Worm (Caenorhabditis elegans) whole organism, midembryonic: Measurements from ENCODE around the gene usp-33.

Experiments
- T22C8.4 ChIP-seq: fragments of 200-800 bp; sonication (Bioruptor generic); IDR thresholded peaks from 2 replicates; pipeline ENCODE4 v1.3.6; 2022; ENCODE audit warnings: missing genetic modification characterization, missing compliant biosample characterization
- cog-1 ChIP-seq: sonication (generic microtip); optimal IDR thresholded peaks from 2 replicates; lab custom pipeline; 2016; ENCODE audit warnings: missing genetic modification characterization, missing compliant biosample characterization
- flt-1 ChIP-seq: fragments of 200-800 bp; sonication (Bioruptor generic); IDR thresholded peaks from 2 replicates; pipeline ENCODE4 v1.3.6; 2022; ENCODE audit warnings: missing genetic modification characterization, missing compliant biosample characterization
- klf-2 ChIP-seq: fragments of 200-800 bp; sonication (Bioruptor generic); conservative IDR thresholded peaks from 2 replicates; pipeline ENCODE4 v1.3.6; 2022; ENCODE audit warnings: missing genetic modification reagents, missing genetic modification characterization, missing compliant biosample characterization
- med-1 ChIP-seq: sonication (generic microtip); optimal IDR thresholded peaks from 2 replicates; lab custom pipeline; 2017; ENCODE audit warnings: missing genetic modification characterization, mild to moderate bottlenecking, missing compliant biosample characterization, antibody characterized with exemption, missing genetic modification reagents; ENCODE audit not compliant: insufficient read depth
- ref-1 ChIP-seq: fragments of 200-800 bp; sonication (Bioruptor generic); conservative IDR thresholded peaks from 2 replicates; pipeline ENCODE4 v1.3.6; 2022; ENCODE audit warnings: missing genetic modification reagents, missing genetic modification characterization, missing compliant biosample characterization
- tab-1 ChIP-seq: fragments of 200-800 bp; sonication (Bioruptor generic); IDR thresholded peaks from 2 replicates; pipeline ENCODE4 v1.3.6; 2022; ENCODE audit warnings: missing genetic modification characterization, missing compliant biosample characterization
- ztf-23 ChIP-seq: fragments of 200-800 bp; sonication (Bioruptor generic); IDR thresholded peaks from 2 replicates; pipeline ENCODE4 v1.3.6; 2022; ENCODE audit warnings: missing genetic modification reagents, missing genetic modification characterization, missing compliant biosample characterization
- ztf-29 ChIP-seq: fragments of 200-800 bp; sonication (Bioruptor generic); IDR thresholded peaks from 2 replicates; pipeline ENCODE4 v1.3.6; 2022; ENCODE audit warnings: missing genetic modification reagents, missing genetic modification characterization, missing compliant biosample characterization

usp-33 gene

ce11 chrX:15630790-15631204 is 39.6 kb downstream of the usp-33 start:
- no peak for TF ChIP-seq ref-1 (GFP tag; lab: Robert Waterston, UW)

- no peak for TF ChIP-seq flt-1 (GFP tag; lab: Robert Waterston, UW)
- TF ChIP-seq ztf-29 (GFP tag; lab: Robert Waterston, UW) = no peak
- no peak for TF ChIP-seq med-1 (GFP tag; lab: Kevin White, UChicago)
- TF ChIP-seq T22C8.4 (GFP tag; lab: Robert Waterston, UW) = no peak
- no peak for TF ChIP-seq klf-2 (GFP tag; lab: Robert Waterston, UW)
- TF ChIP-seq ref-1 (GFP tag; lab: Robert Waterston, UW) = no peak
- TF ChIP-seq cog-1 (tag; lab: Kevin White, UChicago) = no peak
- no peak for TF ChIP-seq tab-1 (GFP tag; lab: Robert Waterston, UW)
- no peak for TF ChIP-seq ztf-23 (GFP tag; lab: Robert Waterston, UW)
Observed at ce11 chrX:15633964-15634363, 42.8 kb downstream of the usp-33 start.

- no peak for TF ChIP-seq T22C8.4 (GFP tag; lab: Robert Waterston, UW)
- TF ChIP-seq ztf-29 (GFP tag; lab: Robert Waterston, UW) = no peak
- no peak for TF ChIP-seq med-1 (GFP tag; lab: Kevin White, UChicago)
- no peak for TF ChIP-seq cog-1 (tag; lab: Kevin White, UChicago)
- no peak for TF ChIP-seq ref-1 (GFP tag; lab: Robert Waterston, UW)
- no peak for TF ChIP-seq flt-1 (GFP tag; lab: Robert Waterston, UW)
Observed at ce11 chrX:15640603-15641002, 49.4 kb downstream of the usp-33 start, which contains the start of gene K09E9.7. Gene K09E9.7, plus strand, starts transcription at chrX:15640903.

- TF ChIP-seq ref-1 (GFP tag; lab: Robert Waterston, UW) = no peak
- no peak for TF ChIP-seq med-1 (GFP tag; lab: Kevin White, UChicago)
- TF ChIP-seq ztf-23 (GFP tag; lab: Robert Waterston, UW) = no peak
- TF ChIP-seq cog-1 (tag; lab: Kevin White, UChicago) = no peak
- TF ChIP-seq T22C8.4 (GFP tag; lab: Robert Waterston, UW) = no peak
- no peak for TF ChIP-seq klf-2 (GFP tag; lab: Robert Waterston, UW)
- no peak for TF ChIP-seq ztf-29 (GFP tag; lab: Robert Waterston, UW)
- TF ChIP-seq flt-1 (GFP tag; lab: Robert Waterston, UW) = no peak
- TF ChIP-seq tab-1 (GFP tag; lab: Robert Waterston, UW) = no peak
Observed at ce11 chrX:15641380-15641779, 50.2 kb downstream of the usp-33 start.

- TF ChIP-seq ztf-23 (GFP tag; lab: Robert Waterston, UW) (no peak), tab-1 (GFP tag; lab: Robert Waterston, UW) (no peak), T22C8.4 (GFP tag; lab: Robert Waterston, UW) (no peak)
Observed at ce11 chrX:15642638-15643037, 51.5 kb downstream of the usp-33 start, which contains the start of gene H08J19.1. Gene H08J19.1, plus strand, starts transcription at chrX:15642938.
